Fruit fly (Drosophila melanogaster): Measurements from ENCODE around the gene eIF4EHP.

eIF4EHP gene

dm6 chr3R:24091653-24092052, 17.1 kb downstream of the eIF4EHP start (continued):
- TF ChIP-seq NK7.1 (GFP tag; optimal IDR thresholded peaks at IDR 0.05) (no peak), lilli (GFP tag; optimal IDR thresholded peaks at IDR 0.05) (peak; percentile 45), CG12155 (GFP tag; optimal IDR thresholded peaks at IDR 0.05) (no peak), gfzf (GFP tag; optimal IDR thresholded peaks at IDR 0.05) (no peak), Ptx1 (GFP tag; IDR thresholded peaks at IDR 0.05) (peak; percentile 37; the same call in 1 of the 2 replicates), CG2678 (tag; optimal IDR thresholded peaks at IDR 0.05) (peak; percentile 48), unpg (GFP tag; optimal IDR thresholded peaks at IDR 0.05) (no peak), fd102C (GFP tag; optimal IDR thresholded peaks at IDR 0.05) (no peak), CG7839 (tag; optimal IDR thresholded peaks at IDR 0.05) (peak; percentile 18), Dek (tag; optimal IDR thresholded peaks at IDR 0.05) (peak; percentile 27), CG15514 (GFP tag; optimal IDR thresholded peaks at IDR 0.05) (peak; percentile 41), CG10321 (GFP tag; IDR thresholded peaks at IDR 0.05) (no peak), CG6689 (GFP tag; IDR thresholded peaks at IDR 0.05) (0 out of 2 replicates have a peak, but pooled peaks have one; percentile 21), dmrt99B (tag; optimal IDR thresholded peaks at IDR 0.05) (peak; percentile 21), rib (GFP tag; IDR thresholded peaks at IDR 0.05) (no peak), az2 (GFP tag; optimal IDR thresholded peaks at IDR 0.05) (no peak), esg (GFP tag; conservative IDR thresholded peaks at IDR 0.05) (0 out of 2 replicates have a peak, but pooled peaks have one; percentile 21), E2f1 (GFP tag; IDR thresholded peaks at IDR 0.05) (no peak), CG4404 (GFP tag; IDR thresholded peaks at IDR 0.05) (no peak), Atf-2 (GFP tag; optimal IDR thresholded peaks at IDR 0.05) (no peak), CG9215 (GFP tag; IDR thresholded peaks at IDR 0.05) (no peak), CG11456 (GFP tag; IDR thresholded peaks at IDR 0.05) (0 out of 3 replicates have a peak, but pooled peaks have one; percentile 12), CG7928 (GFP tag; optimal IDR thresholded peaks at IDR 0.05) (no peak), Fer1 (GFP tag; optimal IDR thresholded peaks at IDR 0.05) (peak; percentile 25), toy (GFP tag; IDR thresholded peaks at IDR 0.05) (no peak), Lim3 (GFP tag; IDR thresholded peaks at IDR 0.05) (no peak), HHEX (GFP tag; optimal IDR thresholded peaks at IDR 0.05) (peak; percentile 1), Blimp-1 (GFP tag; optimal IDR thresholded peaks at IDR 0.05) (no peak), CG8359 (GFP tag; optimal IDR thresholded peaks at IDR 0.05; ENCODE audit: borderline replicate concordance) (no peak), Hand (GFP tag; optimal IDR thresholded peaks at IDR 0.05) (peak; percentile 31), NFAT (GFP tag; IDR thresholded peaks at IDR 0.05) (0 out of 2 replicates have a peak, but pooled peaks have one; percentile 15), CG16863 (GFP tag; optimal IDR thresholded peaks at IDR 0.05) (no peak), gem (tag; optimal IDR thresholded peaks at IDR 0.05) (peak; percentile 39), CG9727 (GFP tag; optimal IDR thresholded peaks at IDR 0.05) (no peak), seq (GFP tag; IDR thresholded peaks at IDR 0.05) (no peak), CG17359 (tag; optimal IDR thresholded peaks at IDR 0.05) (peak; percentile 7), zfh2 (GFP tag; optimal IDR thresholded peaks at IDR 0.05) (peak; percentile 15), CG2120 (GFP tag; optimal IDR thresholded peaks at IDR 0.05) (peak; percentile 35), ranshi (GFP tag; IDR thresholded peaks at IDR 0.05) (no peak), CG15601 (tag; optimal IDR thresholded peaks at IDR 0.05) (no peak), ase (GFP tag; IDR thresholded peaks at IDR 0.05) (no peak), CG10366 (GFP tag; IDR thresholded peaks at IDR 0.05) (no peak; the same call in 1 of the 2 replicates), bigmax (GFP tag; optimal IDR thresholded peaks at IDR 0.05) (no peak), Chrac-16 (GFP tag; optimal IDR thresholded peaks at IDR 0.05) (no peak), disco-r (GFP tag; optimal IDR thresholded peaks at IDR 0.05) (no peak), CG11560 (tag; IDR thresholded peaks at IDR 0.05) (no peak), Lhr (GFP tag; optimal IDR thresholded peaks at IDR 0.05) (no peak), CG9437 (GFP tag; optimal IDR thresholded peaks at IDR 0.05) (no peak), CG32772 (GFP tag; IDR thresholded peaks at IDR 0.05) (0 out of 2 replicates have a peak, but pooled peaks have one; percentile 22), CG32532 (GFP tag; IDR thresholded peaks at IDR 0.05) (peak; percentile 30; the same call in 1 of the 2 replicates)
